Fruit fly (Drosophila melanogaster) whole organism, prepupa: ENCODE results near the gene Exo70.
A peak's percentile ranks its signal among the peaks of the same experiment; 100 is the strongest.

Experiments used
- Blimp-1 ChIP-seq: fragments of 200-800 bp; sonication (Bioruptor generic); optimal IDR thresholded peaks from 3 replicates; lab custom pipeline; 2017; ENCODE audit warnings: missing biosample characterization, missing genetic modification characterization, mild to moderate bottlenecking, moderate library complexity, missing genetic modification reagents
- CG10669 ChIP-seq: fragments of 200-800 bp; sonication (Bioruptor generic); optimal IDR thresholded peaks from 3 replicates; lab custom pipeline; 2018; ENCODE audit warnings: missing biosample characterization, mild to moderate bottlenecking, missing genetic modification characterization, moderate library complexity
- CG11762 ChIP-seq: fragments of 200-800 bp; sonication (Bioruptor generic); optimal IDR thresholded peaks from 3 replicates; lab custom pipeline; 2016; ENCODE audit warnings: missing biosample characterization, missing genetic modification characterization; ENCODE audit not compliant: insufficient read depth
- CG11902 ChIP-seq: fragments of 200-800 bp; sonication (Bioruptor generic); optimal IDR thresholded peaks from 3 replicates; lab custom pipeline; 2016; ENCODE audit warnings: missing biosample characterization, missing genetic modification characterization
- CG1621 ChIP-seq: fragments of 200-800 bp; sonication (Bioruptor generic); optimal IDR thresholded peaks from 3 replicates; lab custom pipeline; 2018; ENCODE audit warnings: missing biosample characterization, mild to moderate bottlenecking, missing genetic modification characterization
- CG16779 ChIP-seq: fragments of 200-800 bp; sonication (Bioruptor generic); optimal IDR thresholded peaks from 3 replicates; lab custom pipeline; 2017; ENCODE audit warnings: missing biosample characterization, mild to moderate bottlenecking, missing genetic modification characterization
- CG3032 ChIP-seq: fragments of 200-800 bp; optimal IDR thresholded peaks from 2 replicates; lab custom pipeline; 2019; ENCODE audit warnings: missing biosample characterization, mild to moderate bottlenecking, missing genetic modification characterization, moderate library complexity
- CG34406 ChIP-seq: fragments of 200-800 bp; sonication (Bioruptor generic); optimal IDR thresholded peaks from 3 replicates; lab custom pipeline; 2016; ENCODE audit warnings: missing biosample characterization, missing genetic modification characterization
- CG6276 ChIP-seq: fragments of 200-800 bp; sonication (Bioruptor generic); optimal IDR thresholded peaks from 2 replicates; lab custom pipeline; 2017; ENCODE audit warnings: missing biosample characterization, mild to moderate bottlenecking, missing genetic modification characterization
- CG6792 ChIP-seq: fragments of 200-800 bp; sonication (Bioruptor generic); optimal IDR thresholded peaks from 3 replicates; lab custom pipeline; 2016; ENCODE audit warnings: missing biosample characterization, missing genetic modification characterization
- CG6854 ChIP-seq: fragments of 200-800 bp; sonication (Bioruptor generic); optimal IDR thresholded peaks from 2 replicates; lab custom pipeline; 2017; ENCODE audit warnings: missing biosample characterization, mild to moderate bottlenecking, missing genetic modification characterization
- CG7368 ChIP-seq: fragments of 200-800 bp; sonication (Bioruptor generic); optimal IDR thresholded peaks from 3 replicates; lab custom pipeline; 2016; ENCODE audit warnings: missing biosample characterization, missing genetic modification characterization
- CG8119 ChIP-seq: fragments of 200-800 bp; sonication (Bioruptor generic); IDR thresholded peaks from 3 replicates; pipeline ENCODE4 v1.3.6; 2022; ENCODE audit warnings: missing biosample characterization, missing genetic modification characterization
- CG8319 ChIP-seq: fragments of 200-800 bp; sonication (Bioruptor generic); optimal IDR thresholded peaks from 3 replicates; lab custom pipeline; 2016; ENCODE audit warnings: missing biosample characterization, missing genetic modification characterization
- CG9139 ChIP-seq: fragments of 200-800 bp; sonication (Bioruptor generic); optimal IDR thresholded peaks from 3 replicates; lab custom pipeline; 2017; ENCODE audit warnings: missing biosample characterization, mild to moderate bottlenecking, missing genetic modification characterization
- Eip75B ChIP-seq: fragments of 200-800 bp; sonication (Bioruptor generic); optimal IDR thresholded peaks from 3 replicates; lab custom pipeline; 2016; ENCODE audit warnings: missing biosample characterization, missing genetic modification characterization
- Eip78C ChIP-seq: fragments of 200-800 bp; sonication (Bioruptor generic); peaks from one replicate; lab custom pipeline; 2016; ENCODE audit warnings: missing biosample characterization, missing genetic modification characterization
- Gug ChIP-seq: fragments of 200-800 bp; sonication (Bioruptor generic); IDR thresholded peaks from 2 replicates; pipeline ENCODE4 v1.3.6; 2022; ENCODE audit warnings: missing biosample characterization, missing genetic modification characterization
- Hr38 ChIP-seq: sonication (Bioruptor generic); optimal IDR thresholded peaks from 2 replicates; lab custom pipeline; 2016; ENCODE audit warnings: missing biosample characterization, missing genetic modification characterization
- Hr39 ChIP-seq: fragments of 200-800 bp; sonication (Bioruptor generic); optimal IDR thresholded peaks from 2 replicates; lab custom pipeline; 2016; ENCODE audit warnings: missing biosample characterization, missing genetic modification characterization
- Hr4 ChIP-seq: fragments of 200-800 bp; sonication (Bioruptor generic); optimal IDR thresholded peaks from 3 replicates; lab custom pipeline; 2016; ENCODE audit warnings: missing biosample characterization, missing genetic modification characterization
- Lpt ChIP-seq: fragments of 200-800 bp; sonication (Bioruptor generic); optimal IDR thresholded peaks from 3 replicates; lab custom pipeline; 2016; ENCODE audit warnings: missing biosample characterization, missing genetic modification characterization
- Met ChIP-seq: fragments of 200-800 bp; sonication (Bioruptor generic); optimal IDR thresholded peaks from 3 replicates; lab custom pipeline; 2016; ENCODE audit warnings: missing biosample characterization, missing genetic modification characterization
- OdsH ChIP-seq: fragments of 200-800 bp; sonication (Bioruptor generic); optimal IDR thresholded peaks from 3 replicates; lab custom pipeline; 2016; ENCODE audit warnings: missing biosample characterization, missing genetic modification characterization
- Smox ChIP-seq: fragments of 200-800 bp; sonication (Bioruptor generic); optimal IDR thresholded peaks from 3 replicates; lab custom pipeline; 2016; ENCODE audit warnings: missing biosample characterization, missing genetic modification characterization
- Sox102F ChIP-seq: fragments of 200-800 bp; sonication (Bioruptor generic); optimal IDR thresholded peaks from 2 replicates; lab custom pipeline; 2016; ENCODE audit warnings: missing biosample characterization, mild to moderate bottlenecking, missing genetic modification characterization
- Sox14 ChIP-seq: fragments of 200-800 bp; sonication (Bioruptor generic); optimal IDR thresholded peaks from 3 replicates; lab custom pipeline; 2016; ENCODE audit warnings: missing biosample characterization, missing genetic modification characterization
- acj6 ChIP-seq: fragments of 200-800 bp; sonication (Bioruptor generic); optimal IDR thresholded peaks from 3 replicates; lab custom pipeline; 2016; ENCODE audit warnings: missing biosample characterization, missing genetic modification characterization
- cyc ChIP-seq: fragments of 200-800 bp; sonication (Bioruptor generic); optimal IDR thresholded peaks from 3 replicates; lab custom pipeline; 2016; ENCODE audit warnings: missing biosample characterization, missing genetic modification characterization
- dac ChIP-seq: fragments of 200-800 bp; sonication (Bioruptor generic); optimal IDR thresholded peaks from 2 replicates; lab custom pipeline; 2017; ENCODE audit warnings: missing biosample characterization, mild to moderate bottlenecking, missing genetic modification characterization
- fd59A ChIP-seq: fragments of 200-800 bp; sonication (Bioruptor generic); optimal IDR thresholded peaks from 2 replicates; lab custom pipeline; 2017; ENCODE audit warnings: missing biosample characterization, mild to moderate bottlenecking, missing genetic modification characterization, missing genetic modification reagents
- fd85E ChIP-seq: fragments of 200-800 bp; sonication (Bioruptor generic); optimal IDR thresholded peaks from 3 replicates; lab custom pipeline; 2016; ENCODE audit warnings: missing biosample characterization, missing genetic modification characterization
- fkh ChIP-seq: fragments of 200-800 bp; sonication (Bioruptor generic); optimal IDR thresholded peaks from 3 replicates; lab custom pipeline; 2017; ENCODE audit warnings: missing biosample characterization, mild to moderate bottlenecking, missing genetic modification characterization, moderate library complexity
- lz ChIP-seq: fragments of 200-800 bp; sonication (Bioruptor generic); optimal IDR thresholded peaks from 3 replicates; lab custom pipeline; 2016; ENCODE audit warnings: missing biosample characterization, missing genetic modification characterization
- pdm3 ChIP-seq: fragments of 200-800 bp; sonication (Bioruptor generic); optimal IDR thresholded peaks from 3 replicates; lab custom pipeline; 2016; ENCODE audit warnings: missing biosample characterization, missing genetic modification characterization
- salr ChIP-seq, 2 experiments: fragments of 200-800 bp; sonication (Bioruptor generic); optimal IDR thresholded peaks; 3 replicates each; lab custom pipeline; 2016 to 2018; ENCODE audit warnings: missing biosample characterization in 2 of 2, missing genetic modification characterization in 2 of 2, mild to moderate bottlenecking in 1 of 2
- spab ChIP-seq: fragments of 200-800 bp; sonication (Bioruptor generic); optimal IDR thresholded peaks from 2 replicates; lab custom pipeline; 2017; ENCODE audit warnings: missing biosample characterization, mild to moderate bottlenecking, missing genetic modification characterization, missing genetic modification reagents
- ss ChIP-seq, 2 experiments: fragments of 200-800 bp; sonication (Bioruptor generic); optimal IDR thresholded peaks; 2 replicates in 1 of 2; 3 replicates in 1 of 2; lab custom pipeline; 2017 to 2018; ENCODE audit warnings: mild to moderate bottlenecking in 2 of 2, missing biosample characterization in 2 of 2, missing genetic modification characterization in 2 of 2, moderate library complexity in 1 of 2
- svp ChIP-seq: fragments of 200-800 bp; sonication (Bioruptor generic); peaks from one replicate; lab custom pipeline; 2016; ENCODE audit warnings: missing biosample characterization, missing genetic modification characterization
- vri ChIP-seq: fragments of 200-800 bp; sonication (Bioruptor generic); optimal IDR thresholded peaks from 3 replicates; lab custom pipeline; 2016; ENCODE audit warnings: missing biosample characterization, mild to moderate bottlenecking, missing genetic modification characterization

The Exo70 gene

dm6 chr3L:8455015-8455908 is 43.6 kb downstream of the Exo70 start (continued):
- TF ChIP-seq CG11762 (GFP tag; lab: Kevin White, UChicago) = peak; percentile 97
- peak; percentile 93 for TF ChIP-seq Sox102F (GFP tag; lab: Kevin White, UChicago)
- peak; percentile 95 to 96 for TF ChIP-seq ss (GFP tag; optimal IDR thresholded peaks at IDR 0.05; lab: Kevin White, UChicago)
- TF ChIP-seq Smox (GFP tag; lab: Kevin White, UChicago) = peak; percentile 91
- peak; percentile 84 for TF ChIP-seq fd85E (GFP tag; lab: Kevin White, UChicago)
- peak; percentile 90 for TF ChIP-seq cyc (GFP tag; lab: Kevin White, UChicago)
- peak; percentile 99 for TF ChIP-seq Eip78C (GFP tag; lab: Kevin White, UChicago)
- peak; percentile 99 for TF ChIP-seq svp (GFP tag; lab: Kevin White, UChicago)
- peak; percentile 97 for TF ChIP-seq CG6276 (GFP tag; lab: Kevin White, UChicago)
- peak; percentile 86 for TF ChIP-seq Hr39 (GFP tag; lab: Kevin White, UChicago)
- TF ChIP-seq, all 60 proteins: peak for 59

DNA sequence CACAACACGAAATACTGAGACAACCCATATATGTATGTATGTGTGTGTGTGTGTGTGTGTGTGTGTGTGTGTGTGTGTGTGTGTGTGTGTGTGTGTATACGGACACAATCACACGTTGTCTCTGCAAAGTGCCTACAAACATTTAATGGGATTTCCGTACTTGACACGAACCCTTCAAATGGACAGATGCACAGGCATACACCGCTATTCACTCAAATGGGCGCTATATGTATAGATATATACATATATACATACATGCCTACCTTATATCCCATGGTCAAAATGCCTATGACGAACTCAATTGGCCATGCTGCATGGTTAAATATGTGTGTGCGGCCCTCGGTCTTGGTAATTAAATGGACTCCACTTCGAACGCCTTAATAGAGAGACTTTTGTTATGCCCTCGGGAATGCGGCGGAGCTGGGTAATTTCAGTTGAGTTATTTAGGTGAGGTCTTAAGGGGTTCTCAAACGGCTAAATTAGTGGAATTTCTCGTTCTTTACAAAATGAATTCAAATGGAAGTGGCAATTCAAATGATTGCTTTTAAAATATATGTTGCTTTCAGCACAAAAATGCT is 44.9 kb downstream of the Exo70 start:
- TF ChIP-seq svp (GFP tag; lab: Kevin White, UChicago) = peak; percentile 8
- no peak for TF ChIP-seq CG9139
- TF ChIP-seq, all 60 proteins: peak for 1

- TF ChIP-seq fd59A (GFP tag; lab: Kevin White, UChicago) (peak; percentile 89), Smox (GFP tag; lab: Kevin White, UChicago) (peak; percentile 84), acj6 (peak; percentile 95), CG8319 (GFP tag; lab: Kevin White, UChicago) (peak; percentile 86), CG9139 (peak; percentile 83), CG11762 (GFP tag; lab: Kevin White, UChicago) (peak; percentile 94), pdm3 (GFP tag; lab: Kevin White, UChicago) (peak; percentile 96), Lpt (GFP tag; lab: Kevin White, UChicago) (peak; percentile 95), CG7368 (GFP tag; lab: Kevin White, UChicago) (peak; percentile 91), Hr38 (GFP tag; lab: Kevin White, UChicago) (peak; percentile 53), CG34406 (GFP tag; lab: Kevin White, UChicago) (peak; percentile 91), CG6854 (GFP tag; lab: Kevin White, UChicago) (peak; percentile 70), Gug (GFP tag; lab: Robert Waterston, UW) (peak; percentile 99), Sox102F (GFP tag; lab: Kevin White, UChicago) (peak; percentile 87), Hr39 (GFP tag; lab: Kevin White, UChicago) (peak; percentile 89), CG6792 (peak; percentile 90), CG6276 (GFP tag; lab: Kevin White, UChicago) (peak; percentile 95), OdsH (peak; percentile 96), fd85E (GFP tag; lab: Kevin White, UChicago) (peak; percentile 66), CG3032 (peak; percentile 95), Eip75B (GFP tag; lab: Kevin White, UChicago) (peak; percentile 95), lz (peak; percentile 89), Met (GFP tag; lab: Kevin White, UChicago) (peak; percentile 89), Blimp-1 (GFP tag; lab: Kevin White, UChicago) (peak; percentile 48), dac (GFP tag; lab: Kevin White, UChicago) (peak; percentile 93), cyc (GFP tag; lab: Kevin White, UChicago) (peak; percentile 90), vri (peak; percentile 61), ss (GFP tag; optimal IDR thresholded peaks at IDR 0.05; lab: Kevin White, UChicago) (peak; percentile 89 to 94), salr (GFP tag; optimal IDR thresholded peaks at IDR 0.05; lab: Kevin White, UChicago) (peak; percentile 80 to 96), CG16779 (peak; percentile 91), CG11902 (GFP tag; lab: Kevin White, UChicago) (peak; percentile 85), CG8119 (GFP tag; lab: Robert Waterston, UW) (peak; percentile 98), fkh (GFP tag; lab: Kevin White, UChicago) (peak; percentile 91), spab (GFP tag; lab: Kevin White, UChicago) (peak; percentile 92), Sox14 (GFP tag; lab: Kevin White, UChicago) (peak; percentile 93), Hr4 (peak; percentile 98), CG1621 (tag; lab: Kevin White, UChicago) (peak; percentile 89), CG10669 (peak; percentile 95)
Observed at dm6 chr3L:8457866-8458766, 46.5 kb downstream of the Exo70 start.
